Worm (Caenorhabditis elegans): ENCODE measurements around the gene str-169.

str-169 gene

DNA sequence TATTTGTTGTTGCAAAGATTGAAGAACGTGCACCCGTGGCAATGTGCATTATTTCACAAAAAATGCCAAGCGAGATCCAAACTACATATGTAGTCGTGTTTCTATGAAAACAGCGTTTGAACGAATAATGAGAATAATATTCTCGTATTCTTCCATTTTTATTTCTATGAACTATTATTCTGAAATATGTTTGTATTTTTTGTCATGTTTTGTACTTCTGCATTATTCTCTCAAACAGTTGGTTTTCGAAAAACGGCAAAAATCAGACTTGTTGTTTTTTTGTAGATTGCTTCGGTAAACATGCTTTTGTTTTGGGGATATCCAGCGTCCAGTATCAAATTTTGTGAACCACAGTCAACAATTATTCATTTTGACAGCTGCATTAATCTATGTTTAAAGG lies 40.4 kb downstream of the str-169 start, which contains the start of gene clec-177:
TSS of gene clec-177 (plus strand) at position 301 of the 400 bp plus-strand sequence.
- TF ChIP-seq gmeb-1 (tag; optimal IDR thresholded peaks at IDR 0.05) (no peak), sma-9 (GFP tag; optimal IDR thresholded peaks at IDR 0.05) (no peak), sma-9 (tag; optimal IDR thresholded peaks at IDR 0.05) (no peak), aly-2 (tag; optimal IDR thresholded peaks at IDR 0.05) (no peak), nhr-6 (tag; optimal IDR thresholded peaks at IDR 0.05) (no peak), elt-3 (tag; optimal IDR thresholded peaks at IDR 0.05) (no peak), skn-1 (tag; optimal IDR thresholded peaks at IDR 0.05) (no peak), crh-2 (tag; optimal IDR thresholded peaks at IDR 0.05) (no peak), R02D3.7 (tag; optimal IDR thresholded peaks at IDR 0.05) (no peak), lin-11 (tag; optimal IDR thresholded peaks at IDR 0.05) (no peak), Y55F3AM.14 (GFP tag; optimal IDR thresholded peaks at IDR 0.05) (no peak), nhr-237 (tag; optimal IDR thresholded peaks at IDR 0.05) (no peak), ceh-16 (tag; optimal IDR thresholded peaks at IDR 0.05) (no peak), ceh-82 (tag; optimal IDR thresholded peaks at IDR 0.05) (no peak), sma-3 (GFP tag; optimal IDR thresholded peaks at IDR 0.05) (no peak), nhr-129 (tag; optimal IDR thresholded peaks at IDR 0.05) (no peak), lin-13 (GFP tag; optimal IDR thresholded peaks at IDR 0.05) (no peak), mbf-1 (tag; optimal IDR thresholded peaks at IDR 0.05) (no peak), ztf-1 (GFP tag; conservative IDR thresholded peaks at IDR 0.05) (no peak)

DNA sequence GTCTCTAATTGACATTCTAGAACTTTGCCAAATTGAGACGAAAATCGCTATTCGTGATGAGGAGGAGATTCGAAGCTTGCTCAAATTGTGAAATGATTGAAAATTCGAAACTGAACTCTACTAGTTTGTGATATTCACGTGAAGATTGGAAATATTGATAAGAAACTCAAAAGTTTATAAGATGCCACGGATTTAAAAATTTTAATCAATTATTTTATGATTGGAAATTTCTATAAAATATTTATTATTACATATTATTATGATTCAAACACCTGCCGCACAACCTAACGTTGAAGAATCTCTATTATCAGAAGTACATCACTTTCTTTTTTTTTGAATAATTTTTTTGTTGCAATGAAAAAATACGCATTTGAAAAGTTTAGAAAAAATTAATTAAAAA lies 42.7 kb downstream of the str-169 start, which contains the start of gene E03H12.7:
TSS of gene E03H12.7 (minus strand) at position 101 of the 400 bp plus-strand sequence.
- TF ChIP-seq nhr-77 (tag; optimal IDR thresholded peaks at IDR 0.05), result no peak

DNA sequence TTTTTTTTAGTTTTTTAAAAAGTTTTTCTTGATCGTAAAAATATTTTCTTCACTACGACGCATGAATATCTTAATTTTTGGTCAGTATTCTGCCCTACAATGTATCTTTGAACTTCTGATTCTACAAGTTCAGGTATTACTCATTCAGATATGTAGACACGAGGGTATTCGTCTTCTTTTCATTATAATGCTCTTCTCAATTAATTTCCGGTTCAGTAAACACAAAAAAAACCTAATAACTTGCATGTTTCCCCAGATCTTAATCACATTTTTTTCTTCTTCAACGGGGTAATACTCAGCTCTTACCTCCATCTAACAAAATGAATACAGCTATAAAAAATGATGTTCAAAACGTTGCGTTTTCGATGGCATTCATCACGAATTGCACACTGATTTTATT lies 46.2 kb downstream of the str-169 start, which contains the start of gene str-162:
TSS of gene str-162 (plus strand) at position 301 of the 400 bp plus-strand sequence.
- TF ChIP-seq R02D3.7 (tag; optimal IDR thresholded peaks at IDR 0.05) (no peak), nhr-21 (tag; optimal IDR thresholded peaks at IDR 0.05) (no peak), nhr-6 (tag; optimal IDR thresholded peaks at IDR 0.05) (no peak), unc-55 (GFP tag; optimal IDR thresholded peaks at IDR 0.05) (no peak), elt-1 (tag; optimal IDR thresholded peaks at IDR 0.05) (no peak), nhr-237 (tag; optimal IDR thresholded peaks at IDR 0.05) (no peak), zag-1 (tag; optimal IDR thresholded peaks at IDR 0.05) (no peak)

DNA sequence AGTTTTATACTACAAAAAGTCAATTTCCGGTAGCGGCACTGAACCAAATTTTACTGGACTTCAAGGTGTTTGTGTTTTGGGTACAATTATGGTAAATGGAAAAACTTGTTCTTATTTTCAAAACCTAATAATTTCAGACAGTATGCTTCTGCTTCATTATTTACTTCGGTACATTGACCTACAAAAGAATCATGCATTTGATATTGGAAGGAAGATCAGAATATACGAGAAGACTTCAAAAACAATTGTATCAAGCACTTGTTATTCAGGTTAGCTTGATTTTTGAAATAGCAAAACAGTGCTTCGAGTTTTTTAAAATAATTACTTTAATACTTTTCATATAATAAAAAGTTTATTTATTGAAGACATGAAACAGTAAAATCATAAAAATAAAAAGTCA lies 47.3 kb downstream of the str-169 start:
- TF ChIP-seq unc-55 (GFP tag; optimal IDR thresholded peaks at IDR 0.05) (no peak), ZK546.5 (tag; optimal IDR thresholded peaks at IDR 0.05) (no peak), sma-9 (GFP tag; optimal IDR thresholded peaks at IDR 0.05) (no peak), sma-9 (tag; optimal IDR thresholded peaks at IDR 0.05) (no peak), snpc-4 (tag; optimal IDR thresholded peaks at IDR 0.05) (no peak), ztf-4 (tag; optimal IDR thresholded peaks at IDR 0.05) (no peak), gmeb-1 (tag; optimal IDR thresholded peaks at IDR 0.05) (no peak), nhr-12 (tag; optimal IDR thresholded peaks at IDR 0.05) (no peak), dmd-4 (tag; optimal IDR thresholded peaks at IDR 0.05) (no peak), elt-3 (tag; optimal IDR thresholded peaks at IDR 0.05) (no peak), mdl-1 (tag; optimal IDR thresholded peaks at IDR 0.05) (no peak), peb-1 (tag; optimal IDR thresholded peaks at IDR 0.05) (no peak), blmp-1 (tag; optimal IDR thresholded peaks at IDR 0.05; ENCODE audit: insufficient read depth) (no peak)

DNA sequence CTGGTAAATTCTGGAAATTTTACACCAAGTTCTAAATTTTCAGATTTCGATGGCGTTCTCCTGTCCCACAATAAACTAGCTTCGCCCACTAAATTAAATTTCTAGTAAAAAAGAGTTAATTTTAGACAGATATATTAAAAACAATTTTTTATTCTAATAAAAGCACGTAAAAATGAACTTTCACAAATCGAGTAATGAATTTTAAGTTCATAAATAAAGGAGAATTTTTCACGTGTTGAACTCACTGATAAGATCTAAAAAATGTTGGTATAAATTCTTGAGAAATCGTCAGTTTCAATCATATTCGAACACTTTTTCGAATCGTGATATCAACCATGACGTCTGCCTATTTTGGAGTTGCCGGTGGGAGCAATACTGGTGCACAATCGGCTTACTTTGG lies 50.0 kb downstream of the str-169 start, which contains the start of gene ssq-2:
TSS of gene ssq-2 (plus strand) at position 301 of the 400 bp plus-strand sequence.
- TF ChIP-seq sma-9 (GFP tag; optimal IDR thresholded peaks at IDR 0.05) (no peak), sma-9 (tag; optimal IDR thresholded peaks at IDR 0.05) (no peak), sma-3 (GFP tag; optimal IDR thresholded peaks at IDR 0.05) (no peak), nhr-25 (tag; optimal IDR thresholded peaks at IDR 0.05) (no peak), nhr-10 (tag; optimal IDR thresholded peaks at IDR 0.05) (no peak), R02D3.7 (tag; optimal IDR thresholded peaks at IDR 0.05) (no peak), elt-3 (tag; optimal IDR thresholded peaks at IDR 0.05) (no peak), mdl-1 (tag; optimal IDR thresholded peaks at IDR 0.05) (no peak), gmeb-1 (tag; optimal IDR thresholded peaks at IDR 0.05) (no peak), C34F6.9 (tag; optimal IDR thresholded peaks at IDR 0.05) (no peak), lin-39 (tag; optimal IDR thresholded peaks at IDR 0.05) (no peak), nhr-6 (tag; optimal IDR thresholded peaks at IDR 0.05) (no peak), lin-13 (GFP tag; optimal IDR thresholded peaks at IDR 0.05) (no peak), ceh-82 (tag; optimal IDR thresholded peaks at IDR 0.05) (no peak)

Data from whole organism, L2 larva.